Worm (Caenorhabditis elegans): ENCODE results near the gene C16C10.4.

The C16C10.4 gene

ce11 chrIII:4196301-4196987 is 25.3 kb downstream of the C16C10.4 start (continued):
- peak; percentile 67 to 74 for TF ChIP-seq efl-1 (optimal IDR thresholded peaks at IDR 0.05)
- peak; percentile 56 to 94 for TF ChIP-seq efl-1 (GFP tag; optimal IDR thresholded peaks at IDR 0.05 in 1 of 2)
- peak; percentile 21 for TF ChIP-seq C16A3.4 (tag; optimal IDR thresholded peaks at IDR 0.05)
- no peak for TF ChIP-seq mef-2 (tag; optimal IDR thresholded peaks at IDR 0.05)
- peak; percentile 82 for TF ChIP-seq ceh-90 (tag; optimal IDR thresholded peaks at IDR 0.05)
- TF ChIP-seq nhr-85 (tag): peak; percentile 76
- TF ChIP-seq nhr-11 (tag; optimal IDR thresholded peaks at IDR 0.05): no peak
- TF ChIP-seq hlh-17 (GFP tag; optimal IDR thresholded peaks at IDR 0.05; ENCODE audit: borderline replicate concordance): no peak
- TF ChIP-seq fkh-8 (tag; optimal IDR thresholded peaks at IDR 0.05): peak; percentile 85
- no peak for TF ChIP-seq unc-62 (GFP tag; optimal IDR thresholded peaks at IDR 0.05)
- no peak for TF ChIP-seq lin-39 (tag; optimal IDR thresholded peaks at IDR 0.05)
- peak; percentile 47 to 71 (median 47) for TF ChIP-seq dpl-1 (GFP tag; optimal IDR thresholded peaks at IDR 0.05)
- peak; percentile 64 for TF ChIP-seq pax-3 (tag; optimal IDR thresholded peaks at IDR 0.05)
- TF ChIP-seq jun-1 (tag; optimal IDR thresholded peaks at IDR 0.05): no peak
- no peak for TF ChIP-seq elt-3 (tag; optimal IDR thresholded peaks at IDR 0.05)
- TF ChIP-seq lin-15B (tag; optimal IDR thresholded peaks at IDR 0.05): peak; percentile 59
- TF ChIP-seq egl-27 (tag; optimal IDR thresholded peaks at IDR 0.05): no peak
- TF ChIP-seq nhr-71 (tag; optimal IDR thresholded peaks at IDR 0.05): peak; percentile 84
- TF ChIP-seq ztf-4 (tag; optimal IDR thresholded peaks at IDR 0.05): no peak
- TF ChIP-seq tlp-1 (tag; optimal IDR thresholded peaks at IDR 0.05): no peak
- TF ChIP-seq isw-1 (GFP tag; IDR thresholded peaks at IDR 0.05): peak; percentile 69
- peak; percentile 73 for TF ChIP-seq unc-86 (tag; optimal IDR thresholded peaks at IDR 0.05)
- TF ChIP-seq alr-1 (tag; optimal IDR thresholded peaks at IDR 0.05; ENCODE audit: borderline replicate concordance): no peak
- TF ChIP-seq skn-1 (tag; optimal IDR thresholded peaks at IDR 0.05): peak; percentile 75
- TF ChIP-seq lin-14 (GFP tag; optimal IDR thresholded peaks at IDR 0.05): peak; percentile 83
- TF ChIP-seq egl-13 (tag; optimal IDR thresholded peaks at IDR 0.05): peak; percentile 24
- TF ChIP-seq dsc-1 (tag; optimal IDR thresholded peaks at IDR 0.05): peak; percentile 40
- no peak for TF ChIP-seq pag-3 (tag; optimal IDR thresholded peaks at IDR 0.05; ENCODE audit: borderline replicate concordance, insufficient read depth)
- peak; percentile 50 for TF ChIP-seq nhr-20 (tag; optimal IDR thresholded peaks at IDR 0.05)
- peak; percentile 88 for TF ChIP-seq lir-3 (tag; optimal IDR thresholded peaks at IDR 0.05; ENCODE audit: poor library complexity)
- TF ChIP-seq fkh-10 (GFP tag; optimal IDR thresholded peaks at IDR 0.05): peak; percentile 42
- TF ChIP-seq fos-1 (tag; optimal IDR thresholded peaks at IDR 0.05): peak; percentile 3
- peak; percentile 56 for TF ChIP-seq mep-1 (tag; optimal IDR thresholded peaks at IDR 0.05)
- no peak for TF ChIP-seq unc-30 (tag; optimal IDR thresholded peaks at IDR 0.05)
- TF ChIP-seq ceh-88 (GFP tag; IDR thresholded peaks at IDR 0.05): peak; percentile 38; the same call in 1 of the 2 replicates
- TF ChIP-seq zip-4 (GFP tag; optimal IDR thresholded peaks at IDR 0.05): peak; percentile 15
- TF ChIP-seq ceh-63 (GFP tag; optimal IDR thresholded peaks at IDR 0.05): no peak
- peak; percentile 40 for TF ChIP-seq F16B12.6 (tag; optimal IDR thresholded peaks at IDR 0.05)
- no peak for TF ChIP-seq C04F5.9 (tag; optimal IDR thresholded peaks at IDR 0.05)
- TF ChIP-seq nhr-90 (tag; optimal IDR thresholded peaks at IDR 0.05; ENCODE audit: poor library complexity): peak; percentile 19
- peak; percentile 66 for TF ChIP-seq nhr-47 (tag; optimal IDR thresholded peaks at IDR 0.05)
- TF ChIP-seq lin-13 (GFP tag; optimal IDR thresholded peaks at IDR 0.05): no peak
- peak; percentile 18 to 85 (median 30) for TF ChIP-seq ceh-82 (tag; optimal IDR thresholded peaks at IDR 0.05)
- TF ChIP-seq lsy-2 (tag; optimal IDR thresholded peaks at IDR 0.05): peak; percentile 68 to 78
- TF ChIP-seq fkh-4 (tag; optimal IDR thresholded peaks at IDR 0.05; ENCODE audit: borderline replicate concordance): peak; percentile 47
- TF ChIP-seq aly-2 (tag; optimal IDR thresholded peaks at IDR 0.05): no peak
- TF ChIP-seq Y116A8C.19 (tag; optimal IDR thresholded peaks at IDR 0.05; ENCODE audit: borderline replicate concordance): no peak

All from whole organism, L1 larva.